Fruit fly (Drosophila melanogaster) whole organism, embryonic: ENCODE measurements around the gene Indy.

Source experiments
- CG11247 ChIP-seq: fragments of 200-800 bp; sonication (Bioruptor generic); IDR thresholded peaks from 2 replicates; pipeline ENCODE4 v1.3.6; 2022; ENCODE audit warnings: missing biosample characterization, missing genetic modification characterization
- CG11456 ChIP-seq: fragments of 200-800 bp; sonication (Bioruptor generic); IDR thresholded peaks from 3 replicates; pipeline ENCODE4 v1.3.6; 2022; ENCODE audit warnings: missing biosample characterization, missing genetic modification characterization
- CG12155 ChIP-seq: fragments of 200-800 bp; sonication (Bioruptor generic); optimal IDR thresholded peaks from 3 replicates; lab custom pipeline; 2016; ENCODE audit warnings: missing biosample characterization, missing genetic modification characterization
- CG15514 ChIP-seq: fragments of 200-800 bp; sonication (Bioruptor generic); optimal IDR thresholded peaks from 3 replicates; lab custom pipeline; 2017; ENCODE audit warnings: missing biosample characterization, missing genetic modification characterization, mild to moderate bottlenecking, moderate library complexity, missing genetic modification reagents
- CG1603 ChIP-seq: fragments of 200-800 bp; sonication (Bioruptor generic); optimal IDR thresholded peaks from 2 replicates; lab custom pipeline; 2019; ENCODE audit warnings: missing biosample characterization, mild to moderate bottlenecking, missing genetic modification characterization, moderate library complexity
- CG16779 ChIP-seq: fragments of 200-800 bp; sonication (Bioruptor generic); IDR thresholded peaks from 2 replicates; pipeline ENCODE4 v1.3.6; 2022; ENCODE audit warnings: missing biosample characterization, missing genetic modification characterization
- CG17912 ChIP-seq: fragments of 200-800 bp; sonication (Bioruptor generic); optimal IDR thresholded peaks from 2 replicates; lab custom pipeline; 2018; ENCODE audit warnings: missing biosample characterization, mild to moderate bottlenecking, missing genetic modification characterization
- CG1792 ChIP-seq: fragments of 200-800 bp; sonication (Bioruptor generic); optimal IDR thresholded peaks from 2 replicates; lab custom pipeline; 2016; ENCODE audit warnings: missing biosample characterization, missing genetic modification characterization
- CG2116 ChIP-seq: fragments of 200-800 bp; sonication (Bioruptor generic); optimal IDR thresholded peaks from 3 replicates; lab custom pipeline; 2018; ENCODE audit warnings: missing biosample characterization, mild to moderate bottlenecking, missing genetic modification characterization
- CG30020 ChIP-seq: fragments of 200-800 bp; optimal IDR thresholded peaks from 2 replicates; lab custom pipeline; 2019; ENCODE audit warnings: missing biosample characterization, mild to moderate bottlenecking, missing genetic modification characterization, moderate library complexity
- CG34224 ChIP-seq: fragments of 200-800 bp; sonication (Bioruptor generic); IDR thresholded peaks from 3 replicates; pipeline ENCODE4 v1.3.6; 2022; ENCODE audit warnings: missing biosample characterization, missing genetic modification characterization; ENCODE audit not compliant: partially characterized antibody
- CG34422 ChIP-seq: fragments of 200-800 bp; sonication (Bioruptor generic); IDR thresholded peaks from 3 replicates; pipeline ENCODE4 v1.3.6; 2022; ENCODE audit warnings: missing biosample characterization, missing genetic modification characterization
- CG4424 ChIP-seq: fragments of 200-800 bp; sonication (Bioruptor generic); optimal IDR thresholded peaks from 3 replicates; lab custom pipeline; 2016; ENCODE audit warnings: missing biosample characterization, missing genetic modification characterization
- CG4617 ChIP-seq: fragments of 200-800 bp; sonication (Bioruptor generic); optimal IDR thresholded peaks from 3 replicates; lab custom pipeline; 2016; ENCODE audit warnings: missing biosample characterization, missing genetic modification characterization, borderline replicate concordance
- CG6791 ChIP-seq: fragments of 200-800 bp; sonication (Bioruptor generic); IDR thresholded peaks from 3 replicates; pipeline ENCODE4 v1.3.6; 2022; ENCODE audit warnings: missing biosample characterization, missing genetic modification characterization; ENCODE audit not compliant: partially characterized antibody
- Doc2 ChIP-seq: fragments of 200-800 bp; sonication (Bioruptor generic); IDR thresholded peaks from 2 replicates; pipeline ENCODE4 v1.3.6; 2022; ENCODE audit warnings: missing biosample characterization, missing genetic modification characterization
- Doc3 ChIP-seq: fragments of 200-800 bp; sonication (Bioruptor generic); IDR thresholded peaks from 3 replicates; pipeline ENCODE4 v1.3.6; 2022; ENCODE audit warnings: missing biosample characterization, missing genetic modification characterization; ENCODE audit not compliant: partially characterized antibody
- H15 ChIP-seq: fragments of 200-800 bp; sonication (Bioruptor generic); IDR thresholded peaks from 3 replicates; pipeline ENCODE4 v1.3.6; 2022; ENCODE audit warnings: missing biosample characterization, missing genetic modification characterization
- Hsf ChIP-seq: fragments of 200-800 bp; sonication (Bioruptor generic); optimal IDR thresholded peaks from 3 replicates; lab custom pipeline; 2016; ENCODE audit warnings: missing biosample characterization, missing genetic modification characterization
- Scr ChIP-seq: fragments of 200-800 bp; sonication (Bioruptor generic); IDR thresholded peaks from 2 replicates; pipeline ENCODE4 v1.3.6; 2022; ENCODE audit warnings: missing biosample characterization, missing genetic modification characterization; ENCODE audit not compliant: partially characterized antibody
- Spps ChIP-seq: fragments of 200-800 bp; sonication (Bioruptor generic); optimal IDR thresholded peaks from 2 replicates; lab custom pipeline; 2018; ENCODE audit warnings: missing biosample characterization, mild to moderate bottlenecking, missing genetic modification characterization
- bbx ChIP-seq: fragments of 200-800 bp; sonication (Bioruptor generic); IDR thresholded peaks from 2 replicates; pipeline ENCODE4 v1.3.6; 2022; ENCODE audit warnings: missing biosample characterization, missing genetic modification characterization; ENCODE audit not compliant: partially characterized antibody
- cato ChIP-seq: fragments of 200-800 bp; sonication (Bioruptor generic); optimal IDR thresholded peaks from 2 replicates; lab custom pipeline; 2016; ENCODE audit warnings: missing biosample characterization, missing genetic modification characterization, borderline replicate concordance
- chinmo ChIP-seq: fragments of 200-800 bp; sonication (Bioruptor generic); IDR thresholded peaks from 4 replicates; pipeline ENCODE4 v1.3.6; 2022; ENCODE audit warnings: missing biosample characterization, missing genetic modification characterization; ENCODE audit not compliant: partially characterized antibody
- chn ChIP-seq: fragments of 200-800 bp; sonication (Bioruptor generic); optimal IDR thresholded peaks from 2 replicates; lab custom pipeline; 2016; ENCODE audit warnings: missing biosample characterization, missing genetic modification characterization
- crp ChIP-seq, 2 experiments: fragments of 200-800 bp; sonication (Bioruptor generic); optimal IDR thresholded peaks; 2 replicates in 1 of 2; 3 replicates in 1 of 2; lab custom pipeline; 2017; ENCODE audit warnings: missing biosample characterization in 2 of 2, missing genetic modification characterization in 2 of 2, mild to moderate bottlenecking in 1 of 2, moderate library complexity in 1 of 2
- dmrt11E ChIP-seq: fragments of 200-800 bp; sonication (Bioruptor generic); optimal IDR thresholded peaks from 3 replicates; lab custom pipeline; 2018; ENCODE audit warnings: missing biosample characterization, mild to moderate bottlenecking, missing genetic modification characterization, moderate library complexity
- dpn ChIP-seq, 2 experiments: fragments of 200-800 bp; sonication (Bioruptor generic); optimal IDR thresholded peaks; 3 replicates each; lab custom pipeline; 2016; ENCODE audit warnings: missing biosample characterization in 2 of 2, missing genetic modification characterization in 2 of 2
- gfzf ChIP-seq: fragments of 200-800 bp; sonication (Bioruptor generic); optimal IDR thresholded peaks from 2 replicates; lab custom pipeline; 2016; ENCODE audit warnings: missing biosample characterization, mild to moderate bottlenecking, missing genetic modification characterization, moderate library complexity
- klu ChIP-seq: fragments of 200-800 bp; sonication (Bioruptor generic); IDR thresholded peaks from 2 replicates; pipeline ENCODE4 v1.3.6; 2022; ENCODE audit warnings: missing biosample characterization, missing genetic modification characterization
- knrl ChIP-seq: fragments of 200-800 bp; sonication (Bioruptor generic); IDR thresholded peaks from 3 replicates; pipeline ENCODE4 v1.3.6; 2022; ENCODE audit warnings: missing biosample characterization, missing genetic modification characterization; ENCODE audit not compliant: partially characterized antibody
- lbe ChIP-seq: fragments of 200-800 bp; sonication (Bioruptor generic); optimal IDR thresholded peaks from 2 replicates; lab custom pipeline; 2016; ENCODE audit warnings: missing biosample characterization, mild to moderate bottlenecking, missing genetic modification characterization
- mld ChIP-seq: fragments of 200-800 bp; sonication (Bioruptor generic); IDR thresholded peaks from 3 replicates; pipeline ENCODE4 v1.3.6; 2022; ENCODE audit warnings: missing biosample characterization, missing genetic modification characterization; ENCODE audit not compliant: partially characterized antibody
- phol ChIP-seq: fragments of 200-800 bp; sonication (Bioruptor generic); optimal IDR thresholded peaks from 3 replicates; lab custom pipeline; 2018; ENCODE audit warnings: missing biosample characterization, mild to moderate bottlenecking, missing genetic modification characterization, moderate library complexity
- pzg ChIP-seq: fragments of 200-800 bp; sonication (Bioruptor generic); optimal IDR thresholded peaks from 3 replicates; lab custom pipeline; 2018; ENCODE audit warnings: missing biosample characterization, mild to moderate bottlenecking, missing genetic modification characterization, moderate library complexity
- ro ChIP-seq: fragments of 200-800 bp; sonication (Bioruptor generic); IDR thresholded peaks from 2 replicates; pipeline ENCODE4 v1.3.6; 2022; ENCODE audit warnings: missing biosample characterization, missing genetic modification characterization
- sim ChIP-seq: fragments of 200-800 bp; sonication (Bioruptor generic); IDR thresholded peaks from 2 replicates; pipeline ENCODE4 v1.3.6; 2022; ENCODE audit warnings: missing biosample characterization, missing genetic modification characterization
- sna ChIP-seq: fragments of 200-800 bp; sonication (Bioruptor generic); IDR thresholded peaks from 2 replicates; pipeline ENCODE4 v1.3.6; 2022; ENCODE audit warnings: missing biosample characterization, missing genetic modification characterization; ENCODE audit not compliant: partially characterized antibody
- sr ChIP-seq: fragments of 200-800 bp; sonication (Bioruptor generic); IDR thresholded peaks from 3 replicates; pipeline ENCODE4 v1.3.6; 2022; ENCODE audit warnings: missing biosample characterization, missing genetic modification characterization
- trem ChIP-seq: fragments of 200-800 bp; optimal IDR thresholded peaks from 3 replicates; lab custom pipeline; 2019; ENCODE audit warnings: missing biosample characterization, mild to moderate bottlenecking, missing genetic modification characterization, moderate library complexity
- trh ChIP-seq: fragments of 200-800 bp; sonication (Bioruptor generic); optimal IDR thresholded peaks from 2 replicates; lab custom pipeline; 2016; ENCODE audit warnings: missing biosample characterization, missing genetic modification characterization
- unc-4 ChIP-seq: fragments of 200-800 bp; sonication (Bioruptor generic); IDR thresholded peaks from 2 replicates; pipeline ENCODE4 v1.3.6; 2022; ENCODE audit warnings: missing biosample characterization, missing genetic modification characterization; ENCODE audit not compliant: partially characterized antibody
- vfl ChIP-seq: fragments of 200-800 bp; sonication (Bioruptor generic); optimal IDR thresholded peaks from 2 replicates; lab custom pipeline; 2016; ENCODE audit warnings: missing biosample characterization, missing genetic modification characterization
- wor ChIP-seq: fragments of 200-800 bp; sonication (Bioruptor generic); IDR thresholded peaks from 2 replicates; pipeline ENCODE4 v1.3.6; 2022; ENCODE audit warnings: missing biosample characterization, missing genetic modification characterization
- zen ChIP-seq: fragments of 200-800 bp; sonication (Bioruptor generic); optimal IDR thresholded peaks from 3 replicates; lab custom pipeline; 2018; ENCODE audit warnings: missing biosample characterization, mild to moderate bottlenecking, missing genetic modification characterization, moderate library complexity
- zfh1 ChIP-seq: fragments of 200-800 bp; sonication (Bioruptor generic); IDR thresholded peaks from 3 replicates; pipeline ENCODE4 v1.3.6; 2022; ENCODE audit warnings: missing biosample characterization, missing genetic modification characterization

Gene Indy

DNA sequence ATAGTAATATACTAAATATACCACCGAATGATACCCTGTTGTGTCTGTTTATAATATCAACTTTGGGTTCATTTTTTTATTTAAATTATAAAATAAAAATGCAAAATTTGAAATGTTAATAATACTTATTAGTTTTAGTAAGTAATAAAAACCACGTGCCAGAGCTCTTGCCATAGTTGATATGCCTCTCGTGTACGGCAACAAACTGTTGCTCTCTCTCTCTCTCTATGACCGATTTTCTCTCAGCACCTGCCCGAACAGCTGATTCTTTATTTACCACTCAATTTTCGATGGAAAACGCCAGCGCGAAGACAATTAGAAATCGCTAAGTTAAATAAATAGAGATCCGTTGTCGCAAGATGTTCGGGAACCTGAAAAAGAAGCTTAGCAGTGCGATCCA, 21.5 kb upstream of the Indy start, which contains the start of gene Dysb (continued):
- TF ChIP-seq sim, result peak; percentile 72
- TF ChIP-seq dmrt11E (tag; lab: Kevin White, UChicago), result peak; percentile 86
- peak; percentile 43; the same call in 1 of the 2 replicates for TF ChIP-seq wor (GFP tag; lab: Robert Waterston, UW)
- TF ChIP-seq crp (GFP tag; optimal IDR thresholded peaks at IDR 0.05; lab: Kevin White, UChicago), result peak; percentile 45 to 85
- peak; percentile 67 for TF ChIP-seq chn (GFP tag; lab: Kevin White, UChicago)
- peak; percentile 79 for TF ChIP-seq CG12155
- no peak; the same call in 1 of the 2 replicates for TF ChIP-seq sna (GFP tag; lab: Robert Waterston, UW)
- peak; percentile 54 for TF ChIP-seq cato (GFP tag; lab: Kevin White, UChicago)
- TF ChIP-seq CG34224, result peak; percentile 53
- peak; percentile 79 for TF ChIP-seq CG4424 (GFP tag; lab: Kevin White, UChicago)
- TF ChIP-seq dpn (GFP tag; optimal IDR thresholded peaks at IDR 0.05; lab: Kevin White, UChicago), result peak; percentile 62 to 86
- TF ChIP-seq knrl (GFP tag; lab: Robert Waterston, UW), result no peak
- TF ChIP-seq mld (GFP tag; lab: Robert Waterston, UW), result no peak
- TF ChIP-seq Spps (tag; lab: Kevin White, UChicago), result peak; percentile 68

dm6 chr3L:18865447-18866367, 19.6 kb upstream of the Indy start, which contains the start of gene CG14074:
CG14074 (plus strand) TSS chr3L:18866225.
- TF ChIP-seq CG12155 (no peak), unc-4 (peak; percentile 64), CG1603 (peak; percentile 63), Hsf (GFP tag; lab: Kevin White, UChicago) (peak; percentile 7), Doc2 (no peak), CG11456 (GFP tag; lab: Robert Waterston, UW) (no peak), CG6791 (GFP tag; lab: Robert Waterston, UW) (peak; percentile 78), H15 (GFP tag; lab: Robert Waterston, UW) (no peak), sr (no peak), vfl (no peak), CG17912 (GFP tag; lab: Kevin White, UChicago) (no peak), CG34422 (GFP tag; lab: Robert Waterston, UW) (no peak), CG1792 (GFP tag; lab: Kevin White, UChicago) (no peak), zfh1 (GFP tag; lab: Robert Waterston, UW) (no peak), klu (GFP tag; lab: Robert Waterston, UW) (no peak), CG4617 (GFP tag; lab: Kevin White, UChicago) (peak; percentile 13), trem (tag; lab: Kevin White, UChicago) (no peak), bbx (GFP tag; lab: Robert Waterston, UW) (peak; percentile 81), CG2116 (peak; percentile 72), pzg (GFP tag; lab: Kevin White, UChicago) (peak; percentile 48), trh (no peak), CG16779 (GFP tag; lab: Robert Waterston, UW) (no peak), phol (tag; lab: Kevin White, UChicago) (peak; percentile 6), chinmo (GFP tag; lab: Robert Waterston, UW) (peak; percentile 61; the same call in 2 of the 4 replicates), lbe (GFP tag; lab: Kevin White, UChicago) (no peak), zen (peak; percentile 5), Doc3 (GFP tag; lab: Robert Waterston, UW) (peak; percentile 44; the same call in 1 of the 3 replicates), Scr (GFP tag; lab: Robert Waterston, UW) (peak; percentile 66), CG11247 (no peak), CG15514 (GFP tag; lab: Kevin White, UChicago) (peak; percentile 2), gfzf (GFP tag; lab: Kevin White, UChicago) (peak; percentile 62), ro (no peak), CG30020 (peak; percentile 66)
